Worm (Caenorhabditis elegans): ENCODE measurements around the gene lurp-2.

The lurp-2 gene

ce11 chrV:13409089-13409488 is 44.3 kb upstream of the lurp-2 start (continued):
- TF ChIP-seq fkh-10 (GFP tag; optimal IDR thresholded peaks at IDR 0.05) (no peak), C16A3.4 (tag; optimal IDR thresholded peaks at IDR 0.05) (peak; percentile 6), sup-37 (GFP tag; optimal IDR thresholded peaks at IDR 0.05) (no peak), swsn-7 (tag; optimal IDR thresholded peaks at IDR 0.05) (peak; percentile 44), nhr-11 (tag; optimal IDR thresholded peaks at IDR 0.05) (no peak), grh-1 (GFP tag; IDR thresholded peaks at IDR 0.05) (peak; percentile 53; the same call in 1 of the 2 replicates), hpl-2 (GFP tag; optimal IDR thresholded peaks at IDR 0.05) (no peak), hlh-17 (GFP tag; optimal IDR thresholded peaks at IDR 0.05; ENCODE audit: borderline replicate concordance) (no peak), lin-15B (tag; optimal IDR thresholded peaks at IDR 0.05) (no peak), nhr-90 (tag; optimal IDR thresholded peaks at IDR 0.05; ENCODE audit: poor library complexity) (peak; percentile 71), nhr-85 (tag) (peak; percentile 89), ceh-63 (GFP tag; optimal IDR thresholded peaks at IDR 0.05) (no peak), nhr-20 (tag; optimal IDR thresholded peaks at IDR 0.05) (peak; percentile 61), hlh-4 (tag; optimal IDR thresholded peaks at IDR 0.05) (no peak), nhr-19 (GFP tag; conservative IDR thresholded peaks at IDR 0.05) (peak; percentile 54), fos-1 (tag; optimal IDR thresholded peaks at IDR 0.05) (no peak), ces-1 (GFP tag; optimal IDR thresholded peaks at IDR 0.05) (no peak), elt-2 (tag; optimal IDR thresholded peaks at IDR 0.05) (no peak), efl-1 (optimal IDR thresholded peaks at IDR 0.05) (peak; percentile 89), efl-1 (GFP tag; optimal IDR thresholded peaks at IDR 0.05 in 1 of 2) (peak; percentile 89 to 99), fkh-4 (tag; optimal IDR thresholded peaks at IDR 0.05; ENCODE audit: borderline replicate concordance) (peak; percentile 56), tbx-2 (tag; optimal IDR thresholded peaks at IDR 0.05) (peak; percentile 43), lin-14 (GFP tag; optimal IDR thresholded peaks at IDR 0.05) (peak; percentile 30), mep-1 (tag; optimal IDR thresholded peaks at IDR 0.05) (peak; percentile 3), nhr-84 (tag; optimal IDR thresholded peaks at IDR 0.05) (no peak), dsc-1 (tag; optimal IDR thresholded peaks at IDR 0.05) (peak; percentile 26), vab-15 (tag; optimal IDR thresholded peaks at IDR 0.05) (no peak), nhr-28 (tag; optimal IDR thresholded peaks at IDR 0.05) (no peak), lir-3 (tag; optimal IDR thresholded peaks at IDR 0.05; ENCODE audit: poor library complexity) (peak; percentile 82), F16B12.6 (tag; optimal IDR thresholded peaks at IDR 0.05) (no peak), fkh-8 (tag; optimal IDR thresholded peaks at IDR 0.05) (no peak), blmp-1 (tag; optimal IDR thresholded peaks at IDR 0.05) (peak; percentile 43), ztf-4 (tag; optimal IDR thresholded peaks at IDR 0.05) (no peak), unc-30 (tag; optimal IDR thresholded peaks at IDR 0.05) (no peak), dpl-1 (GFP tag; optimal IDR thresholded peaks at IDR 0.05) (peak; percentile 80 to 96 (median 88)), pag-3 (tag; optimal IDR thresholded peaks at IDR 0.05; ENCODE audit: borderline replicate concordance, insufficient read depth) (no peak), ceh-90 (tag; optimal IDR thresholded peaks at IDR 0.05) (peak; percentile 81), nhr-71 (tag; optimal IDR thresholded peaks at IDR 0.05) (peak; percentile 73), isw-1 (GFP tag; IDR thresholded peaks at IDR 0.05) (no peak), nhr-47 (tag; optimal IDR thresholded peaks at IDR 0.05) (peak; percentile 71), xbp-1 (tag; optimal IDR thresholded peaks at IDR 0.05) (peak; percentile 10), nhr-12 (tag; optimal IDR thresholded peaks at IDR 0.05) (no peak), Y116A8C.19 (tag; optimal IDR thresholded peaks at IDR 0.05; ENCODE audit: borderline replicate concordance) (no peak), snu-23 (GFP tag; optimal IDR thresholded peaks at IDR 0.05) (peak; percentile 44)

DNA sequence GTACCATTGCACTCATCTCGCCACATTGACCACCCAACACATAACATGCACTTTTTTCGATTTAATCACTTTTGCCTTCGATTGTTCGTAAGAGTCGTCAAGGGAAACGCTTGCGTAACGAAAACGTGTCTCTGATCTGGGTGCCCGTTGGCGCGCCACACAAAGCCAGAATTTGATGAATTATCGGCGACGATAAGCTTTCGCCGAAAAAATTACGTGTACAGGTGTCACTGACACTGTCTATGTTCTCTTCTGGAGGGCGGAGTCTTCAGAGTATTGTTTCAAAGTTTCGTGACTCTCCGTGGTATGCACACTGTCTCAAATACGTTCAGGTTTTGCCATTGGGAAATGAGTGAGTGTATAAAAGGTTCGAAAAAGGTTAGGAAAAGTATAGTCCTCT is 42.7 kb upstream of the lurp-2 start, which contains the start of gene F53F1.4:
TSS of gene F53F1.4 (plus strand) at position 390 of the 400 bp plus-strand sequence.
- no peak for TF ChIP-seq egl-13 (tag; optimal IDR thresholded peaks at IDR 0.05)
- TF ChIP-seq grh-1 (GFP tag; IDR thresholded peaks at IDR 0.05), result no peak
- peak; percentile 85 for TF ChIP-seq blmp-1 (tag; optimal IDR thresholded peaks at IDR 0.05)

Data from whole organism, L1 larva.